Worm (Caenorhabditis elegans) whole organism, mixed stage, embryonic: ENCODE data around the gene elp-1.

Experiments
- blmp-1 ChIP-seq: fragments of 150-350 bp; optimal IDR thresholded peaks from 2 replicates; lab custom pipeline; 2014; ENCODE audit warnings: missing biosample characterization, missing genetic modification characterization
- ces-1 ChIP-seq: fragments of 150-350 bp; optimal IDR thresholded peaks from 2 replicates; lab custom pipeline; 2014; ENCODE audit warnings: missing biosample characterization, missing genetic modification reagents, missing genetic modification characterization
- elt-1 ChIP-seq: sonication (generic microtip); optimal IDR thresholded peaks from 2 replicates; lab custom pipeline; 2017; ENCODE audit warnings: missing genetic modification characterization, mild to moderate bottlenecking, missing compliant biosample characterization, antibody characterized with exemption, moderate library complexity, borderline replicate concordance; ENCODE audit not compliant: insufficient read depth
- lsy-2 ChIP-seq: fragments of 150-350 bp; optimal IDR thresholded peaks from 2 replicates; lab custom pipeline; 2014; ENCODE audit warnings: missing biosample characterization, missing genetic modification characterization
- nhr-237 ChIP-seq: fragments of 150-350 bp; optimal IDR thresholded peaks from 2 replicates; lab custom pipeline; 2014; ENCODE audit warnings: missing biosample characterization, missing genetic modification characterization
- nhr-76 ChIP-seq: sonication (generic microtip); optimal IDR thresholded peaks from 2 replicates; lab custom pipeline; 2017; ENCODE audit warnings: missing biosample characterization, missing genetic modification characterization
- pha-4 ChIP-seq: fragments of 150-350 bp; optimal IDR thresholded peaks from 2 replicates; lab custom pipeline; 2018; ENCODE audit warnings: missing biosample characterization, missing genetic modification reagents, missing genetic modification characterization
- unc-62 ChIP-seq: fragments of 150-350 bp; optimal IDR thresholded peaks from 2 replicates; lab custom pipeline; 2014; ENCODE audit warnings: missing biosample characterization, missing genetic modification reagents, missing genetic modification characterization
- ztf-11 ChIP-seq: fragments of 150-350 bp; optimal IDR thresholded peaks from 2 replicates; lab custom pipeline; 2014; ENCODE audit warnings: missing biosample characterization, missing genetic modification characterization

DNA sequence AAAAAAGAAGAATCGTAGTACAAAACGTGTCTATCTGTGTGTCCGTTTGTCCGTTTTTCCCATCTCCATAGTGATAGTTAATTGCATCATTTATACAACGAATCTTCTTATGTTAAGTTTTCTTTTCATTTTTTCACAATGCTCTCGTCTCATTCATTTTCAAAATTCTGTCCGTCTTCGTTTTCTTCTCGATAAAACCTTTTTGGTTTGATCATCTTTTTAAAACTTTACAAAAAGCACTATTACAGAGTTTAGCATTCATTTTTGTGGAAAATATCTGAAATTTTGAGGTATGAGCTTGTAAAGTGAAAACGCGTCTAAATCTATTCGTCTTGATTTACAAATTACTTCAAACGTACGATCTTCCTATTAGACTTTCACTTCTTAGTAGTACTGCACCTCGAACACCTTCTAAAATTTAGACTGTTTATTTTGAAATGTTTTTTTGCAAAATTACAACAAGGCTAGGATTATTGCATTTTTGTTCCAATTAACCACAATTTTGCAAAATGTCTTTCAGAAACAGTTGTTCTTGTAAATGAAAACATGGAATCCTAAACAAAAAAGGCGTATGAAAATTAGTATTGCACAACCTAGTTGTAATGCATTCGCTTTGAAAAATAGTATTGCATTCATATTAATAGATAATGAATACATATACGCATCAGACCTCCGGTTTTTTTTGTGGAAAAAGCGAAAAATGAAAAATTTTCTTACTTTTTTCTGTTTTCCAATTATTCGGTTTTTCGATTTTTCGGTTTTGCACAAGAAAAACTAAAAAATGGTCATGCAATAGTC lies 15.3 kb upstream of the elp-1 start:
- TF ChIP-seq nhr-76 (tag; lab: Kevin White, UChicago), result no peak
- no peak for TF ChIP-seq lsy-2 (tag; lab: Kevin White, UChicago)
- no peak for TF ChIP-seq elt-1 (tag; lab: Kevin White, UChicago)
- TF ChIP-seq ces-1, result no peak
- no peak for TF ChIP-seq pha-4 (tag; lab: Kevin White, UChicago)
- TF ChIP-seq blmp-1 (tag; lab: Kevin White, UChicago), result no peak
- no peak for TF ChIP-seq unc-62
- no peak for TF ChIP-seq nhr-237 (tag; lab: Kevin White, UChicago)
- TF ChIP-seq ztf-11 (tag; lab: Kevin White, UChicago), result no peak
